Worm (Caenorhabditis elegans): Measurements from ENCODE around the gene R09D1.12.

The R09D1.12 gene

DNA sequence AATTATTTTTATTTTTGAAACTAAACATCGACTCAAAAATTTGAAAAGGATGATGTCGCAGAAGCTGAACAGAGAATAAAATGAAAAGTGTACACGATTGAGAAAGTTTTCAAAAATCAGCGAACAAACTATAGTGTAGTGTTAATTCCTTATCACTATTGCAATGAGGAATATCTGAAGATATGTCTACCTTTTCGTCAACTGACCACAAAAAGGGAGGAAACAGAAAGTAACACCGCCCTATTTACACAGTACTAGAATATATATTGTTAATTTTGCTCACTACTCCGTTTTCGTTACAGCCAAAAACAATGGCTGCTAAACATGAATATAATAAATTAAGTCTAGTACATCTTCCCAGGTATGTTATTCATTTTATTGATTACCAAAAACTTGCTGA, 4.1 kb downstream of the R09D1.12 start, which contains the start of gene chil-18:
chil-18 (plus strand) TSS at position 301 of the 400 bp plus-strand sequence.
- TF ChIP-seq elt-1 (tag; optimal IDR thresholded peaks at IDR 0.05) (no peak), ceh-16 (tag; optimal IDR thresholded peaks at IDR 0.05) (no peak), nhr-21 (tag; optimal IDR thresholded peaks at IDR 0.05) (no peak), aly-2 (tag; optimal IDR thresholded peaks at IDR 0.05) (no peak), F13H6.1 (tag; optimal IDR thresholded peaks at IDR 0.05) (no peak), R02D3.7 (tag; optimal IDR thresholded peaks at IDR 0.05) (no peak), alr-1 (tag; optimal IDR thresholded peaks at IDR 0.05) (no peak), ztf-1 (GFP tag; conservative IDR thresholded peaks at IDR 0.05) (no peak), unc-55 (GFP tag; optimal IDR thresholded peaks at IDR 0.05) (no peak), sma-9 (GFP tag; optimal IDR thresholded peaks at IDR 0.05) (no peak), sma-9 (tag; optimal IDR thresholded peaks at IDR 0.05) (no peak), C34F6.9 (tag; optimal IDR thresholded peaks at IDR 0.05) (no peak), gmeb-1 (tag; optimal IDR thresholded peaks at IDR 0.05) (no peak), egl-27 (tag; optimal IDR thresholded peaks at IDR 0.05) (no peak), nhr-6 (tag; optimal IDR thresholded peaks at IDR 0.05) (no peak), lin-13 (GFP tag; optimal IDR thresholded peaks at IDR 0.05) (no peak), mbf-1 (tag; optimal IDR thresholded peaks at IDR 0.05) (no peak)

- TF ChIP-seq sma-3 (GFP tag; optimal IDR thresholded peaks at IDR 0.05) (no peak), elt-1 (tag; optimal IDR thresholded peaks at IDR 0.05) (no peak)
Measured at ce11 chrII:9445368-9445767, 6.7 kb downstream of the R09D1.12 start, which contains the start of gene R09D1.13. R09D1.13 (minus strand) TSS chrII:9445468.

DNA sequence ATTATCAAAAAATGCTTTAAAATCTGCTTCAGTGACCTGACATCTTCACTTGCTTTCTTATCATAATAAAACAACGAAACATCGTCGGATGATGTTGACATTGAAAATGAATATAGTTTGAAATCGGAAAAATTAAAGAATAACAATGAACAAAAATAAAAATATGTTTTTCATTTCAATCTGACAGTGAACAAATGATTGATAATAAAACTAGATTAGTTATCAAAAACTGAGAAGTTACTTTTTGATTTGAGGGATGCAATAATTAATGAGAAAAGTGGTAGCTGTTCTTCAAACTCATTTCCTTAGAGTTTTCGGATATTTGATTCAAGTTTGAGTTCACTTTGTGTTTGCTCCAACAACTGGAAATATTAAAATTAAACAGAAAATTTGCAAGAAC, 8.6 kb downstream of the R09D1.12 start, which contains the start of gene chil-15:
chil-15 (minus strand) TSS at position 101 of the 400 bp plus-strand sequence.
- TF ChIP-seq nhr-129 (tag; optimal IDR thresholded peaks at IDR 0.05) (no peak), peb-1 (tag; optimal IDR thresholded peaks at IDR 0.05) (no peak)

DNA sequence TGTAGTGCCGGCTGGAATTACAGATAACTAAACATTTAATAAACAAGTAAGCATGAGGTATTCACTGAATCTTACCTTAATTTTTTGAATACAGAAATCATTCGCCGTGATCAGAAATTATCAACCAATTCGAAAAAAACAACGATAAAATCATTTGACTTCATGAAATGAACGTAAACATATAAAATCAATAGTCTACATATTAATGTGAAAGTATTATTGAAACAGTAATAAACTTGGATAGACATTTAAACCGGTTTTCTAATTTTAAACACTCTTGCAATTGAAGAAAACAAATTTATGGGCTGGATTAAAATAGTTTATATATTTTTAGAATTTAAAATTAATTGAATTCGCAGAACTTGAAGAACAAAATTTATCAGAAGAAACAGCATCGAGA, 10.2 kb downstream of the R09D1.12 start, which contains the start of gene chil-16:
chil-16 (minus strand) TSS at position 101 of the 400 bp plus-strand sequence.
- TF ChIP-seq nhr-10 (tag; optimal IDR thresholded peaks at IDR 0.05) (no peak), F13H6.1 (tag; optimal IDR thresholded peaks at IDR 0.05) (no peak), lin-11 (tag; optimal IDR thresholded peaks at IDR 0.05) (no peak), ceh-16 (tag; optimal IDR thresholded peaks at IDR 0.05) (no peak), elt-1 (tag; optimal IDR thresholded peaks at IDR 0.05) (no peak), egl-27 (tag; optimal IDR thresholded peaks at IDR 0.05) (no peak), ztf-4 (tag; optimal IDR thresholded peaks at IDR 0.05) (no peak), nhr-12 (tag; optimal IDR thresholded peaks at IDR 0.05) (no peak), sma-3 (GFP tag; optimal IDR thresholded peaks at IDR 0.05) (no peak), ZK546.5 (tag; optimal IDR thresholded peaks at IDR 0.05) (no peak), mdl-1 (tag; optimal IDR thresholded peaks at IDR 0.05) (no peak), ceh-82 (tag; optimal IDR thresholded peaks at IDR 0.05) (no peak), zag-1 (tag; optimal IDR thresholded peaks at IDR 0.05) (no peak), blmp-1 (tag; optimal IDR thresholded peaks at IDR 0.05; ENCODE audit: insufficient read depth) (no peak), ztf-11 (tag; optimal IDR thresholded peaks at IDR 0.05) (no peak), mbf-1 (tag; optimal IDR thresholded peaks at IDR 0.05) (no peak)

- TF ChIP-seq alr-1 (tag; optimal IDR thresholded peaks at IDR 0.05) (no peak), ama-1 (optimal IDR thresholded peaks at IDR 0.05) (no peak), lin-11 (tag; optimal IDR thresholded peaks at IDR 0.05) (no peak), zag-1 (tag; optimal IDR thresholded peaks at IDR 0.05) (no peak), unc-39 (tag; optimal IDR thresholded peaks at IDR 0.05) (no peak), sma-9 (GFP tag; optimal IDR thresholded peaks at IDR 0.05) (no peak), sma-9 (tag; optimal IDR thresholded peaks at IDR 0.05) (no peak), nhr-12 (tag; optimal IDR thresholded peaks at IDR 0.05) (no peak), elt-1 (tag; optimal IDR thresholded peaks at IDR 0.05) (no peak)
Measured at ce11 chrII:9440060-9440459, 12.0 kb downstream of the R09D1.12 start, which contains the start of gene chil-17. chil-17 (minus strand) TSS chrII:9440160.

ce11 chrII:9438853-9439252, 13.2 kb downstream of the R09D1.12 start:
- no peak for TF ChIP-seq mbf-1 (tag; optimal IDR thresholded peaks at IDR 0.05)
- no peak for TF ChIP-seq nhr-237 (tag; optimal IDR thresholded peaks at IDR 0.05)
- no peak for TF ChIP-seq ceh-16 (tag; optimal IDR thresholded peaks at IDR 0.05)
- TF ChIP-seq lin-39 (tag; optimal IDR thresholded peaks at IDR 0.05) = no peak
- TF ChIP-seq unc-62 (GFP tag; optimal IDR thresholded peaks at IDR 0.05) = no peak
- no peak for TF ChIP-seq R02D3.7 (tag; optimal IDR thresholded peaks at IDR 0.05)
- TF ChIP-seq mdl-1 (tag; optimal IDR thresholded peaks at IDR 0.05) = no peak
- TF ChIP-seq blmp-1 (tag; optimal IDR thresholded peaks at IDR 0.05; ENCODE audit: insufficient read depth) = no peak
- no peak for TF ChIP-seq unc-39 (tag; optimal IDR thresholded peaks at IDR 0.05)
- no peak for TF ChIP-seq F13H6.1 (tag; optimal IDR thresholded peaks at IDR 0.05)
- TF ChIP-seq crh-2 (tag; optimal IDR thresholded peaks at IDR 0.05) = no peak
- TF ChIP-seq ceh-82 (tag; optimal IDR thresholded peaks at IDR 0.05) = no peak

Measured in whole organism, L2 larva.